Fruit fly (Drosophila melanogaster) whole organism, embryonic: ENCODE measurements around the gene CG14015.

Experiments
- B-H1 ChIP-seq: fragments of 200-800 bp; sonication (Bioruptor generic); IDR thresholded peaks from 3 replicates; pipeline ENCODE4 v1.3.6; 2022; ENCODE audit warnings: missing biosample characterization, missing genetic modification characterization
- CG10274 ChIP-seq: fragments of 200-800 bp; sonication (Bioruptor generic); optimal IDR thresholded peaks from 3 replicates; lab custom pipeline; 2017; ENCODE audit warnings: missing biosample characterization, mild to moderate bottlenecking, missing genetic modification characterization
- CG12219 ChIP-seq: fragments of 200-800 bp; sonication (Bioruptor generic); optimal IDR thresholded peaks from 3 replicates; lab custom pipeline; 2018; ENCODE audit warnings: missing biosample characterization, mild to moderate bottlenecking, missing genetic modification characterization
- CG12942 ChIP-seq: fragments of 200-800 bp; sonication (Bioruptor generic); optimal IDR thresholded peaks from 3 replicates; lab custom pipeline; 2016; ENCODE audit warnings: missing biosample characterization, missing genetic modification characterization
- CG13287 ChIP-seq: fragments of 200-800 bp; sonication (Bioruptor generic); IDR thresholded peaks from 2 replicates; pipeline ENCODE4 v1.3.6; 2022; ENCODE audit warnings: missing biosample characterization, missing genetic modification characterization; ENCODE audit not compliant: partially characterized antibody
- CG14710 ChIP-seq: fragments of 200-800 bp; sonication (Bioruptor generic); optimal IDR thresholded peaks from 3 replicates; lab custom pipeline; 2019; ENCODE audit warnings: missing biosample characterization, mild to moderate bottlenecking, missing genetic modification characterization, moderate library complexity
- CG15011 ChIP-seq: fragments of 200-800 bp; sonication (Bioruptor generic); optimal IDR thresholded peaks from 3 replicates; lab custom pipeline; 2018; ENCODE audit warnings: missing biosample characterization, mild to moderate bottlenecking, missing genetic modification characterization
- CG15696 ChIP-seq: fragments of 200-800 bp; sonication (Bioruptor generic); optimal IDR thresholded peaks from 2 replicates; lab custom pipeline; 2019; ENCODE audit warnings: missing biosample characterization, mild to moderate bottlenecking, missing genetic modification characterization, moderate library complexity
- CG18476 ChIP-seq: fragments of 200-800 bp; sonication (Bioruptor generic); optimal IDR thresholded peaks from 2 replicates; lab custom pipeline; 2016; ENCODE audit warnings: missing biosample characterization, mild to moderate bottlenecking, missing genetic modification characterization
- CG2712 ChIP-seq: fragments of 200-800 bp; optimal IDR thresholded peaks from 3 replicates; lab custom pipeline; 2019; ENCODE audit warnings: missing biosample characterization, mild to moderate bottlenecking, missing genetic modification characterization, moderate library complexity
- CG3065 ChIP-seq: fragments of 200-800 bp; sonication (Bioruptor generic); optimal IDR thresholded peaks from 2 replicates; lab custom pipeline; 2016; ENCODE audit warnings: missing biosample characterization, missing genetic modification characterization
- CG3726 ChIP-seq: fragments of 200-800 bp; sonication (Bioruptor generic); IDR thresholded peaks from 3 replicates; pipeline ENCODE4, ENCODE4 v1.3.6; 2022; ENCODE audit warnings: missing biosample characterization, missing genetic modification characterization
- CG4424 ChIP-seq: fragments of 200-800 bp; sonication (Bioruptor generic); optimal IDR thresholded peaks from 3 replicates; lab custom pipeline; 2016; ENCODE audit warnings: missing biosample characterization, missing genetic modification characterization
- CG4617 ChIP-seq: fragments of 200-800 bp; sonication (Bioruptor generic); optimal IDR thresholded peaks from 3 replicates; lab custom pipeline; 2016; ENCODE audit warnings: missing biosample characterization, missing genetic modification characterization, borderline replicate concordance
- CG5953 ChIP-seq: fragments of 200-800 bp; sonication (Bioruptor generic); IDR thresholded peaks from 2 replicates; pipeline ENCODE4 v1.3.6; 2022; ENCODE audit warnings: missing biosample characterization, missing genetic modification characterization
- CG6813 ChIP-seq: fragments of 200-800 bp; sonication (Bioruptor generic); optimal IDR thresholded peaks from 2 replicates; lab custom pipeline; 2017; ENCODE audit warnings: missing biosample characterization, missing genetic modification characterization, mild to moderate bottlenecking, moderate library complexity, missing genetic modification reagents
- CG7839 ChIP-seq: fragments of 200-800 bp; sonication (Bioruptor generic); optimal IDR thresholded peaks from 3 replicates; lab custom pipeline; 2018; ENCODE audit warnings: missing biosample characterization, mild to moderate bottlenecking, missing genetic modification characterization, moderate library complexity
- CG8089 ChIP-seq: fragments of 200-800 bp; sonication (Bioruptor generic); optimal IDR thresholded peaks from 3 replicates; lab custom pipeline; 2016; ENCODE audit warnings: missing biosample characterization, missing genetic modification characterization
- CG8281 ChIP-seq: fragments of 200-800 bp; sonication (Bioruptor generic); optimal IDR thresholded peaks from 2 replicates; lab custom pipeline; 2018; ENCODE audit warnings: missing biosample characterization, mild to moderate bottlenecking, missing genetic modification characterization, moderate library complexity
- CG8359 ChIP-seq: fragments of 200-800 bp; sonication (Bioruptor generic); optimal IDR thresholded peaks from 2 replicates; lab custom pipeline; 2017; ENCODE audit warnings: missing biosample characterization, mild to moderate bottlenecking, missing genetic modification characterization, borderline replicate concordance
- Camta ChIP-seq: fragments of 200-800 bp; sonication (Bioruptor generic); optimal IDR thresholded peaks from 2 replicates; lab custom pipeline; 2016; ENCODE audit warnings: missing biosample characterization, missing genetic modification characterization
- CkIIα-i1 ChIP-seq: fragments of 200-800 bp; sonication (Bioruptor generic); IDR thresholded peaks from 2 replicates; pipeline ENCODE4 v1.3.6; 2022; ENCODE audit warnings: missing biosample characterization, missing genetic modification characterization
- Dip3 ChIP-seq: fragments of 200-800 bp; sonication (Bioruptor generic); optimal IDR thresholded peaks from 3 replicates; lab custom pipeline; 2016; ENCODE audit warnings: missing biosample characterization, missing genetic modification characterization
- Doc2 ChIP-seq: fragments of 200-800 bp; sonication (Bioruptor generic); IDR thresholded peaks from 2 replicates; pipeline ENCODE4 v1.3.6; 2022; ENCODE audit warnings: missing biosample characterization, missing genetic modification characterization
- Drgx ChIP-seq: fragments of 200-800 bp; sonication (Bioruptor generic); IDR thresholded peaks from 2 replicates; pipeline ENCODE4 v1.3.6; 2022; ENCODE audit warnings: missing biosample characterization, missing genetic modification characterization
- Fer3 ChIP-seq: fragments of 200-800 bp; sonication (Bioruptor generic); optimal IDR thresholded peaks from 2 replicates; lab custom pipeline; 2018; ENCODE audit warnings: missing biosample characterization, mild to moderate bottlenecking, missing genetic modification characterization, moderate library complexity
- HLHmδ ChIP-seq: fragments of 200-800 bp; sonication (Bioruptor generic); optimal IDR thresholded peaks from 2 replicates; lab custom pipeline; 2018; ENCODE audit warnings: missing biosample characterization, mild to moderate bottlenecking, missing genetic modification characterization, moderate library complexity
- Lhr ChIP-seq: fragments of 200-800 bp; sonication (Bioruptor generic); optimal IDR thresholded peaks from 3 replicates; lab custom pipeline; 2017; ENCODE audit warnings: mild to moderate bottlenecking, missing biosample characterization, missing genetic modification reagents, missing genetic modification characterization
- Pdp1 ChIP-seq, 2 experiments: fragments of 200-800 bp; sonication (Bioruptor generic); optimal IDR thresholded peaks; 3 replicates each; lab custom pipeline; 2016; ENCODE audit warnings: missing biosample characterization in 2 of 2, missing genetic modification characterization in 2 of 2, mild to moderate bottlenecking in 1 of 2, moderate library complexity in 1 of 2
- Ssrp ChIP-seq: fragments of 200-800 bp; sonication (Bioruptor generic); optimal IDR thresholded peaks from 2 replicates; lab custom pipeline; 2018; ENCODE audit warnings: missing biosample characterization, mild to moderate bottlenecking, missing genetic modification characterization, moderate library complexity
- TFAM ChIP-seq: fragments of 200-800 bp; sonication (Bioruptor generic); optimal IDR thresholded peaks from 2 replicates; lab custom pipeline; 2017; ENCODE audit warnings: missing biosample characterization, missing genetic modification characterization, inconsistent platforms
- Trl ChIP-seq, 3 experiments: fragments of >200 bp in 2 of 3; fragments of 200-800 bp in 1 of 3; sonication (Bioruptor generic) in 1 of 3; optimal IDR thresholded peaks; 2 replicates in 1 of 3; 3 replicates in 2 of 3; lab custom pipeline; 2016 to 2017; ENCODE audit warnings: missing biosample characterization in 1 of 3, missing genetic modification characterization in 1 of 3
- Usf ChIP-seq: fragments of 200-800 bp; sonication (Bioruptor generic); optimal IDR thresholded peaks from 2 replicates; lab custom pipeline; 2017; ENCODE audit warnings: missing genotype, missing biosample characterization, missing genetic modification characterization
- YL-1 ChIP-seq: fragments of 200-800 bp; sonication (Bioruptor generic); optimal IDR thresholded peaks from 3 replicates; lab custom pipeline; 2017; ENCODE audit warnings: missing biosample characterization, mild to moderate bottlenecking, missing genetic modification characterization
- bbx ChIP-seq: fragments of 200-800 bp; sonication (Bioruptor generic); IDR thresholded peaks from 2 replicates; pipeline ENCODE4 v1.3.6; 2022; ENCODE audit warnings: missing biosample characterization, missing genetic modification characterization; ENCODE audit not compliant: partially characterized antibody
- cad ChIP-seq: fragments of >200 bp; optimal IDR thresholded peaks from 2 replicates; lab custom pipeline; 2017; ENCODE audit warnings: missing biosample characterization, missing genetic modification characterization
- chinmo ChIP-seq: fragments of 200-800 bp; sonication (Bioruptor generic); IDR thresholded peaks from 4 replicates; pipeline ENCODE4 v1.3.6; 2022; ENCODE audit warnings: missing biosample characterization, missing genetic modification characterization; ENCODE audit not compliant: partially characterized antibody
- corto ChIP-seq: fragments of 200-800 bp; sonication (Bioruptor generic); optimal IDR thresholded peaks from 2 replicates; lab custom pipeline; 2016; ENCODE audit warnings: missing biosample characterization, mild to moderate bottlenecking, missing genetic modification characterization, moderate library complexity
- ewg ChIP-seq: fragments of 200-800 bp; sonication (Bioruptor generic); optimal IDR thresholded peaks from 3 replicates; lab custom pipeline; 2017; ENCODE audit warnings: mild to moderate bottlenecking, missing biosample characterization, missing genetic modification reagents, missing genetic modification characterization
- fd3F ChIP-seq: fragments of 200-800 bp; sonication (Bioruptor generic); optimal IDR thresholded peaks from 2 replicates; lab custom pipeline; 2018; ENCODE audit warnings: missing biosample characterization, mild to moderate bottlenecking, missing genetic modification characterization, moderate library complexity
- fd96Cb ChIP-seq: fragments of 200-800 bp; sonication (Bioruptor generic); optimal IDR thresholded peaks from 2 replicates; lab custom pipeline; 2018; ENCODE audit warnings: missing biosample characterization, mild to moderate bottlenecking, missing genetic modification characterization, moderate library complexity
- ken ChIP-seq: fragments of 200-800 bp; sonication (Bioruptor generic); IDR thresholded peaks from 3 replicates; pipeline ENCODE4 v1.3.6; 2022; ENCODE audit warnings: missing biosample characterization, missing genetic modification characterization
- klu ChIP-seq: fragments of 200-800 bp; sonication (Bioruptor generic); IDR thresholded peaks from 2 replicates; pipeline ENCODE4 v1.3.6; 2022; ENCODE audit warnings: missing biosample characterization, missing genetic modification characterization
- mam ChIP-seq: fragments of 200-800 bp; sonication (Bioruptor generic); optimal IDR thresholded peaks from 3 replicates; lab custom pipeline; 2016; ENCODE audit warnings: missing biosample characterization, missing genetic modification characterization
- pan ChIP-seq, 4 experiments: fragments of >200 bp in 3 of 4; fragments of 200-800 bp in 1 of 4; sonication (Bioruptor generic) in 1 of 4; optimal IDR thresholded peaks in 3 of 4; IDR thresholded peaks in 1 of 4; 2 replicates each; pipeline versions ENCODE4 v1.3.6 to Lab custom; 2017 to 2022; ENCODE audit warnings: missing biosample characterization in 2 of 4, missing genetic modification characterization in 2 of 4, mixed read lengths in 1 of 4
- pho ChIP-seq: fragments of 200-800 bp; sonication (Bioruptor generic); optimal IDR thresholded peaks from 2 replicates; lab custom pipeline; 2016; ENCODE audit warnings: missing biosample characterization, missing genetic modification characterization
- sens-2 ChIP-seq: fragments of 200-800 bp; sonication (Bioruptor generic); IDR thresholded peaks from 2 replicates; pipeline ENCODE4 v1.3.6; 2022; ENCODE audit warnings: missing biosample characterization, missing genetic modification characterization
- tll ChIP-seq, 2 experiments: fragments of 200-800 bp in 1 of 2; fragments of >200 bp in 1 of 2; sonication (Bioruptor generic) in 1 of 2; optimal IDR thresholded peaks; 2 replicates each; lab custom pipeline; 2017 to 2019; ENCODE audit warnings: missing biosample characterization in 2 of 2, missing genetic modification characterization in 2 of 2, mild to moderate bottlenecking in 1 of 2, moderate library complexity in 1 of 2
- zfh1 ChIP-seq: fragments of 200-800 bp; sonication (Bioruptor generic); IDR thresholded peaks from 3 replicates; pipeline ENCODE4 v1.3.6; 2022; ENCODE audit warnings: missing biosample characterization, missing genetic modification characterization

Gene CG14015

dm6 chr2L:5532061-5532460 lies 6.9 kb downstream of the CG14015 start, which contains the start of gene Coq6 (continued):
- TF ChIP-seq CG8281 (no peak), Fer3 (tag; lab: Kevin White, UChicago) (no peak), CG4424 (GFP tag; lab: Kevin White, UChicago) (no peak), pan (optimal IDR thresholded peaks at IDR 0.05; lab: Kevin White, UChicago) (no peak), pan (GFP tag; optimal IDR thresholded peaks at IDR 0.05 in 1 of 2, IDR thresholded peaks at IDR 0.05 in 1 of 2) (no peak), Pdp1 (GFP tag; optimal IDR thresholded peaks at IDR 0.05; lab: Kevin White, UChicago) (peak in 1 of 2 experiments; percentile 58), Trl (optimal IDR thresholded peaks at IDR 0.05; lab: Kevin White, UChicago) (no peak), Trl (GFP tag; optimal IDR thresholded peaks at IDR 0.05; lab: Kevin White, UChicago) (no peak), CG2712 (tag; lab: Kevin White, UChicago) (no peak), CG3726 (GFP tag; lab: Robert Waterston, UW) (no peak), CG3065 (GFP tag; lab: Kevin White, UChicago) (no peak), YL-1 (GFP tag; lab: Kevin White, UChicago) (peak; percentile 19), Lhr (no peak), Drgx (no peak), B-H1 (GFP tag; lab: Robert Waterston, UW) (no peak), Dip3 (no peak), sens-2 (GFP tag; lab: Robert Waterston, UW) (no peak), CG6813 (GFP tag; lab: Kevin White, UChicago) (no peak), CG12942 (GFP tag; lab: Kevin White, UChicago) (no peak), CG15696 (tag; lab: Kevin White, UChicago) (no peak), Ssrp (tag; lab: Kevin White, UChicago) (no peak), CkIIα-i1 (GFP tag; lab: Robert Waterston, UW) (no peak), CG14710 (tag; lab: Kevin White, UChicago) (peak; percentile 39), mam (GFP tag; lab: Kevin White, UChicago) (no peak), zfh1 (GFP tag; lab: Robert Waterston, UW) (no peak), CG5953 (no peak), CG8089 (GFP tag; lab: Kevin White, UChicago) (no peak), CG7839 (tag; lab: Kevin White, UChicago) (no peak), CG12219 (no peak), CG4617 (GFP tag; lab: Kevin White, UChicago) (no peak), bbx (peak; percentile 39; the same call in 1 of the 2 replicates), pho (GFP tag; lab: Kevin White, UChicago) (no peak), ewg (GFP tag; lab: Kevin White, UChicago) (no peak), fd96Cb (tag; lab: Kevin White, UChicago) (no peak), Usf (no peak), tll (GFP tag; optimal IDR thresholded peaks at IDR 0.05; lab: Kevin White, UChicago) (no peak), chinmo (GFP tag; lab: Robert Waterston, UW) (peak; percentile 67; the same call in 1 of the 4 replicates), cad (no peak), TFAM (GFP tag; lab: Kevin White, UChicago) (no peak), Doc2 (GFP tag; lab: Robert Waterston, UW) (no peak), klu (GFP tag; lab: Robert Waterston, UW) (no peak), corto (GFP tag; lab: Kevin White, UChicago) (no peak), CG8359 (GFP tag; lab: Kevin White, UChicago) (no peak), CG13287 (GFP tag; lab: Robert Waterston, UW) (peak; percentile 78), Camta (GFP tag; lab: Kevin White, UChicago) (no peak), CG18476 (GFP tag; lab: Kevin White, UChicago) (no peak), fd3F (GFP tag; lab: Kevin White, UChicago) (no peak), CG15011 (no peak), HLHmδ (no peak), CG10274 (GFP tag; lab: Kevin White, UChicago) (no peak), ken (GFP tag; lab: Robert Waterston, UW) (no peak)
